Worm (Caenorhabditis elegans) whole organism, early embryonic: ENCODE measurements around the gene D2007.1.

Experiments
- B0310.2 ChIP-seq: sonication (generic microtip); optimal IDR thresholded peaks from 2 replicates; lab custom pipeline; 2016; ENCODE audit warnings: mild to moderate bottlenecking, missing genetic modification characterization, missing compliant biosample characterization
- F13C5.2 ChIP-seq: sonication (generic microtip); optimal IDR thresholded peaks from 2 replicates; lab custom pipeline; 2017; ENCODE audit warnings: mild to moderate bottlenecking, missing genetic modification characterization, inconsistent platforms, missing compliant biosample characterization
- aly-1 ChIP-seq: sonication (generic microtip); optimal IDR thresholded peaks from 2 replicates; lab custom pipeline; 2016; ENCODE audit warnings: missing genetic modification characterization, missing compliant biosample characterization
- ama-1 ChIP-seq: fragments of 150-350 bp; optimal IDR thresholded peaks from 2 replicates; lab custom pipeline; 2014
- ceh-13 ChIP-seq: fragments of 200-800 bp; sonication (Bioruptor generic); optimal IDR thresholded peaks from 2 replicates; lab custom pipeline; 2018; ENCODE audit warnings: mild to moderate bottlenecking, missing genetic modification characterization, missing compliant biosample characterization
- ceh-36 ChIP-seq: sonication (generic microtip); optimal IDR thresholded peaks from 2 replicates; lab custom pipeline; 2016; ENCODE audit warnings: missing genetic modification characterization, inconsistent platforms, missing compliant biosample characterization
- ets-7 ChIP-seq: sonication (generic microtip); optimal IDR thresholded peaks from 2 replicates; lab custom pipeline; 2016; ENCODE audit warnings: missing genotype, missing genetic modification characterization, missing compliant biosample characterization
- flt-1 ChIP-seq: fragments of 200-800 bp; sonication (Bioruptor generic); IDR thresholded peaks from 2 replicates; pipeline ENCODE4 v1.3.6; 2022; ENCODE audit warnings: missing genetic modification characterization, missing compliant biosample characterization
- hmbx-1 ChIP-seq: sonication (generic microtip); optimal IDR thresholded peaks from 2 replicates; lab custom pipeline; 2016; ENCODE audit warnings: mild to moderate bottlenecking, missing genetic modification characterization, missing compliant biosample characterization
- hmg-4 ChIP-seq: fragments of 200-800 bp; sonication (Bioruptor generic); optimal IDR thresholded peaks from 2 replicates; lab custom pipeline; 2018; ENCODE audit warnings: mild to moderate bottlenecking, missing genetic modification characterization, missing compliant biosample characterization
- hnd-1 ChIP-seq: sonication (generic microtip); optimal IDR thresholded peaks from 2 replicates; lab custom pipeline; 2016; ENCODE audit warnings: missing genetic modification characterization, missing compliant biosample characterization
- pes-1 ChIP-seq: fragments of 200-800 bp; sonication (Bioruptor generic); IDR thresholded peaks from 2 replicates; pipeline ENCODE4 v1.3.6; 2022; ENCODE audit warnings: missing genetic modification reagents, missing genetic modification characterization, missing compliant biosample characterization
- scrt-1 ChIP-seq: fragments of 200-800 bp; sonication (Bioruptor generic); IDR thresholded peaks from 2 replicates; pipeline ENCODE4 v1.3.6; 2022; ENCODE audit warnings: missing genetic modification characterization, missing compliant biosample characterization
- sea-1 ChIP-seq: fragments of 200-800 bp; sonication (Bioruptor generic); conservative IDR thresholded peaks from 2 replicates; pipeline ENCODE4 v1.3.6; 2022; ENCODE audit warnings: missing genetic modification characterization, missing compliant biosample characterization
- tbx-11 ChIP-seq: fragments of 200-800 bp; sonication (Bioruptor generic); IDR thresholded peaks from 2 replicates; pipeline ENCODE4 v1.3.6; 2022; ENCODE audit warnings: missing genetic modification characterization, missing compliant biosample characterization
- tbx-37 ChIP-seq: fragments of 200-800 bp; sonication (Bioruptor generic); conservative IDR thresholded peaks from 2 replicates; pipeline ENCODE4 v1.3.6; 2022; ENCODE audit warnings: missing genetic modification reagents, missing genetic modification characterization, missing compliant biosample characterization
- tra-4 ChIP-seq: sonication (generic microtip); optimal IDR thresholded peaks from 2 replicates; lab custom pipeline; 2017; ENCODE audit warnings: missing genetic modification characterization, missing compliant biosample characterization

Gene D2007.1

DNA sequence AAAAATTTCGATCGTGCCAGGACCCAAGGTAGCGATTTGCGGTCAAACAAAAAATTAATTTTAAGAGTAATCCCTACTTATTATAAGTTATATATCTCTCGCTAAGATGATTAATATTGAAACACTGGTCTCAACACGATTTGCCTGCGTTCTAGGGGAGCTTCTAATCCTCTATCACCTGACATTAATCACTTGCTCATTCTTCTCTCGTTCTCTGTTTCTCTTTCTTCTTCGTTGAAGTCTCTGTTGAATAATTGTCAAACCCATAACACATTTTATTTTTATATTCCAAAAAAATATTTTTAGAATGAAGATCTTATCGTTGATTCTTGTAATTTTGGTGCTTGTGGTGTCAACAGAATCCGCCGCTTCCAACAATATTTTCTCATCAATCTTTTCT, at the start of gene D2007.1:
D2007.1 (plus strand) TSS at position 301 of the 400 bp plus-strand sequence.
- TF ChIP-seq ceh-36 (no peak), hmg-4 (GFP tag; lab: Kevin White, UChicago) (no peak), tra-4 (tag; lab: Kevin White, UChicago) (no peak), ceh-13 (GFP tag; lab: Kevin White, UChicago) (no peak), scrt-1 (GFP tag; lab: Robert Waterston, UW) (no peak), tbx-11 (GFP tag; lab: Robert Waterston, UW) (no peak), hmbx-1 (tag; lab: Kevin White, UChicago) (no peak), ama-1 (lab: Kevin White, UChicago) (no peak)

DNA sequence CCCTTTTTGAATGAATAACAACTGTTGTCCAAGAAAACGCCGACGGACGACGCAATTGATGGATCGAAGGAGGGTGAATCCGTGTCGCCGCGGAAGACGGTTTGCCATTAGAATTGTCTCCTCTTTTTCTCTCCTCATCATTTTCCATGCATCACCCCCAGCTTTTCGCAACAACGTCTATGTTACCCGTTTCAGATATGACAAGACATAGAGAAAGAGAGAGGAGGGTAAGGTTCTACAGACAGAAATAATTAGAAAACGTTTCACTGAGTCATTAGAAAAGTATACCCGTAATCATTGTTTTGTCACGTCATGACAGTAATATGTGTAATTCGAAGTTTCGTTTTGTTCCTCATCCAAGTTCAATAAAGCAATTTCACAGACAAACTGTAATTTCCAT, 49.5 kb upstream of the D2007.1 start:
- TF ChIP-seq ceh-13 (GFP tag; lab: Kevin White, UChicago) (no peak), tbx-37 (no peak), tbx-11 (GFP tag; lab: Robert Waterston, UW) (no peak), ceh-36 (no peak), hmbx-1 (tag; lab: Kevin White, UChicago) (no peak), B0310.2 (tag; lab: Kevin White, UChicago) (no peak), ama-1 (lab: Kevin White, UChicago) (no peak), ets-7 (no peak), aly-1 (tag; lab: Kevin White, UChicago) (no peak), tra-4 (tag; lab: Kevin White, UChicago) (no peak), pes-1 (GFP tag; lab: Robert Waterston, UW) (no peak), hmg-4 (GFP tag; lab: Kevin White, UChicago) (no peak), flt-1 (GFP tag; lab: Robert Waterston, UW) (no peak), sea-1 (GFP tag; lab: Robert Waterston, UW) (no peak)

DNA sequence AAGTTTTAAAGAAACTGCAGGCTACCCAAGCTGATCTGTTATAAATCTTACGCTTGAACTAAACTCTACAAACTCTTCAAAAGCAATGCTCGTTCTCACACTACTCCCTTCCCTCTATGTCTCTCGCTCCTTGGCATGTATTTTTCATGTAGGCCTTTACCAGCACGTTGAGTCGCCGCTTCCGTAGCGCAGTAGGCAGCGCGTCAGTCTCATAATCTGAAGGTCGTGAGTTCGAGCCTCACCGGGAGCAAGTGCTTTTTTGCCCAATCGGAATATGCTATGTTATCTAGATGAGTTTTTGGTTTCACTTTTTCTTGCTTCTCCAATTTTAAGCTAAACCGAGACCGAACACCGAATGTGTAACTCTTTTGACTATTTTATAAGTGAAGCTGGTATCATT, 48.8 kb upstream of the D2007.1 start:
- TF ChIP-seq ceh-36 (peak; percentile 75), hnd-1 (peak; percentile 66), tbx-11 (GFP tag; lab: Robert Waterston, UW) (peak; percentile 77), pes-1 (GFP tag; lab: Robert Waterston, UW) (peak; percentile 91), scrt-1 (GFP tag; lab: Robert Waterston, UW) (peak; percentile 88), flt-1 (GFP tag; lab: Robert Waterston, UW) (peak; percentile 86), tra-4 (tag; lab: Kevin White, UChicago) (peak; percentile 51), ama-1 (lab: Kevin White, UChicago) (no peak), ets-7 (peak; percentile 50), hmbx-1 (tag; lab: Kevin White, UChicago) (peak; percentile 27), hmg-4 (GFP tag; lab: Kevin White, UChicago) (peak; percentile 92), ceh-13 (GFP tag; lab: Kevin White, UChicago) (peak; percentile 64), B0310.2 (tag; lab: Kevin White, UChicago) (peak; percentile 79), tbx-37 (peak; percentile 67), sea-1 (GFP tag; lab: Robert Waterston, UW) (peak; percentile 88), aly-1 (tag; lab: Kevin White, UChicago) (peak; percentile 88), F13C5.2 (tag; lab: Kevin White, UChicago) (peak; percentile 80)

DNA sequence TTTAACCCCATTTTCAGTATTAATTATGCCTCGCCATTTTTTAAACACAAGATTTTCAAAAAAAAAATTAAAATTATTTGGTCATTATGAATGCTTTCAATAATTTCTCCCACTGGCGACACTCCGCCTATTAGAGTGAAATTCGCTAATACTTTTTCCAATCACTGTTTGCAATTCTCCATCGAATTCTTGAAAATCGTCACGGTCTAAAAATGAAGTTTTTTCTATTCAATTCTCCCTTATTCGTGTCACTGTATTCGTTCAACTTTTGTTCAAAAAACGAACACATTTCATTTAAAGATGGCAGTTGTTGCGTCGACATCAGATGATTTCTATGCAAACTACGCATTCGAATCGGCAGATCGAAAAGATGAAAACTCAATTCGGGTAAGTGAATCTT, 46.8 kb upstream of the D2007.1 start, which contains the start of gene C14B9.3:
C14B9.3 (plus strand) TSS at position 301 of the 400 bp plus-strand sequence.
- TF ChIP-seq tra-4 (tag; lab: Kevin White, UChicago) (no peak), pes-1 (GFP tag; lab: Robert Waterston, UW) (no peak), scrt-1 (GFP tag; lab: Robert Waterston, UW) (no peak), tbx-11 (GFP tag; lab: Robert Waterston, UW) (no peak), hnd-1 (no peak), ceh-36 (no peak), ama-1 (lab: Kevin White, UChicago) (no peak), hmg-4 (GFP tag; lab: Kevin White, UChicago) (no peak), sea-1 (GFP tag; lab: Robert Waterston, UW) (no peak), B0310.2 (tag; lab: Kevin White, UChicago) (no peak), ets-7 (no peak), hmbx-1 (tag; lab: Kevin White, UChicago) (no peak), ceh-13 (GFP tag; lab: Kevin White, UChicago) (no peak), tbx-37 (no peak), flt-1 (GFP tag; lab: Robert Waterston, UW) (no peak), aly-1 (tag; lab: Kevin White, UChicago) (no peak), F13C5.2 (tag; lab: Kevin White, UChicago) (no peak)

DNA sequence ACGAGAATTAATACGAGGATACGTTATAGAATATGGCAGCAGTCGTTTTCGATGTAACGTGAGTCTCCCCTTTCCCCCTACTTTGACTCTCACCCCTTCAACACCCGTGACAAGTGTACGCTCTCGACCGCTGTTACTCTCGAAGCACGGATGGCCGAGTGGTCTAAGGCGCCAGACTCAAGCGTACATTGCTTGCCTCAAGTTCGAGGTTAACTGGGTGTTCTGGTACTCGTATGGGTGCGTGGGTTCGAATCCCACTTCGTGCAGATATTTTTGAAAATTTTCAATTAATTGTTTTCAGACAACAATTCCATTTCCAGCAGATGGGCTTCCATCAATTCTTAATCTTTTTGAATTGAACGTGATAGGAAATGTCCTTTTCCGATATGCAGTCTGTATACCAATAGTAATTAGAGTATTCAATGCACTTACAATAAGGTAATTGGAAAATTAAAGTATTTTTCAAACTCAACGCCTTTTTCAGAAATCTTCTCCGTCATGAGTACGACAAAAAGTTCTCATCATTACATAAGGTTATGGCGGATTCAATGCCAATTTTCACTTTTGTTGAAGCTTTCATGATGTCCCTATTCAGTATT, 45.7 kb upstream of the D2007.1 start:
- peak; percentile 93 for TF ChIP-seq flt-1 (GFP tag; lab: Robert Waterston, UW)
- TF ChIP-seq ets-7 = peak; percentile 70
- peak; percentile 87 for TF ChIP-seq ceh-13 (GFP tag; lab: Kevin White, UChicago)
- no peak for TF ChIP-seq ama-1 (lab: Kevin White, UChicago)
- TF ChIP-seq ceh-36 = peak; percentile 89
- TF ChIP-seq pes-1 (GFP tag; lab: Robert Waterston, UW) = peak; percentile 95
- TF ChIP-seq tra-4 (tag; lab: Kevin White, UChicago) = peak; percentile 70
- TF ChIP-seq tbx-37 = peak; percentile 83
- peak; percentile 68 for TF ChIP-seq hnd-1
- TF ChIP-seq B0310.2 (tag; lab: Kevin White, UChicago) = peak; percentile 90
- TF ChIP-seq tbx-11 (GFP tag; lab: Robert Waterston, UW) = peak; percentile 89
- TF ChIP-seq sea-1 (GFP tag; lab: Robert Waterston, UW) = peak; percentile 91
- TF ChIP-seq F13C5.2 (tag; lab: Kevin White, UChicago) = peak; percentile 90
- peak; percentile 89 for TF ChIP-seq scrt-1 (GFP tag; lab: Robert Waterston, UW)
- TF ChIP-seq hmg-4 (GFP tag; lab: Kevin White, UChicago) = peak; percentile 93
- peak; percentile 57 for TF ChIP-seq hmbx-1 (tag; lab: Kevin White, UChicago)
- peak; percentile 90 for TF ChIP-seq aly-1 (tag; lab: Kevin White, UChicago)

DNA sequence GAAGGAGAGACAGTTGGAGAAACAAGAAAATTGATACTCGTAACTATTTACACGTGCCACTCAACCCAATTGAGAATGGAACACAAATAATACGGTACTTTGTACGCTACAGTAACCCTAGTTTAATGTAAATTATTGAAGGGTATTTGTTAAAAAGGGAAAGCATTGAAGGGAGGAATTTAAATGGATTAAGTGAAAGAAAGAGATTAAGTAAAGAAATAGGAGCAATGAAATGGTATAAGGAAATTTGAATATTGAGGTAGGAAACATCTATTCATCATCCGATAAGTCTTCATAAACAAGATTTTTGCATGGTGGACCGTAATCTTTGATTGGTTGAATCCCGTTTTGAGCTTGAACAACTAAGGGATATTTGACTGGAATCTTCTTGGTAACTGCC, 43.9 kb upstream of the D2007.1 start:
- no peak for TF ChIP-seq tbx-11 (GFP tag; lab: Robert Waterston, UW)
- no peak for TF ChIP-seq tra-4 (tag; lab: Kevin White, UChicago)
- TF ChIP-seq tbx-37 = no peak
- no peak for TF ChIP-seq F13C5.2 (tag; lab: Kevin White, UChicago)
- no peak for TF ChIP-seq pes-1 (GFP tag; lab: Robert Waterston, UW)
- TF ChIP-seq hmg-4 (GFP tag; lab: Kevin White, UChicago) = no peak
- no peak for TF ChIP-seq ceh-36
- no peak for TF ChIP-seq ceh-13 (GFP tag; lab: Kevin White, UChicago)
